Fruit fly (Drosophila melanogaster) whole organism: ENCODE measurements around the gene CG14314.

Experiments used
- Dll ChIP-seq: fragments of >200 bp; optimal IDR thresholded peaks from 2 replicates; lab custom pipeline; 2017
- EcR ChIP-seq, 2 experiments: fragments of >200 bp; optimal IDR thresholded peaks; 2 replicates each; lab custom pipeline; 2017; ENCODE audit warnings: missing biosample characterization in 2 of 2, missing genetic modification characterization in 2 of 2, missing genetic modification reagents in 2 of 2
- pan ChIP-seq: fragments of >200 bp; optimal IDR thresholded peaks from 2 replicates; lab custom pipeline; 2017
- psq ChIP-seq: fragments of >200 bp; optimal IDR thresholded peaks from 2 replicates; lab custom pipeline; 2017
- usp ChIP-seq: fragments of >200 bp; optimal IDR thresholded peaks from 2 replicates; lab custom pipeline; 2017; ENCODE audit warnings: missing biosample characterization, missing genetic modification characterization, mixed read lengths

dm6 chr3R:18245044-18245596 lies 29.2 kb downstream of the CG14314 start:
- TF ChIP-seq usp (GFP tag; lab: Kevin White, UChicago) (no peak), EcR (GFP tag; optimal IDR thresholded peaks at IDR 0.05; lab: Kevin White, UChicago) (no peak), psq (no peak), pan (lab: Kevin White, UChicago) (no peak), Dll (lab: Kevin White, UChicago) (no peak)
